Fruit fly (Drosophila melanogaster) whole organism, embryonic: ENCODE data around the gene CG4701.
"Not testable (repeated sequence)": the region's sequence is repeated elsewhere in the genome, so short reads cannot be mapped to it uniquely, and the experiment has no call there.

Source experiments
- CG15269 ChIP-seq: fragments of 200-800 bp; sonication (Bioruptor generic); optimal IDR thresholded peaks from 2 replicates; lab custom pipeline; 2018; ENCODE audit warnings: missing biosample characterization, mild to moderate bottlenecking, missing genetic modification characterization, moderate library complexity
- CG3407 ChIP-seq: fragments of 200-800 bp; sonication (Bioruptor generic); optimal IDR thresholded peaks from 2 replicates; lab custom pipeline; 2018; ENCODE audit warnings: missing biosample characterization, mild to moderate bottlenecking, missing genetic modification characterization
- CG6689 ChIP-seq: fragments of 200-800 bp; sonication (Bioruptor generic); IDR thresholded peaks from 2 replicates; pipeline ENCODE4 v1.3.6; 2022; ENCODE audit warnings: missing biosample characterization, missing genetic modification characterization
- ERR ChIP-seq: fragments of 200-800 bp; sonication (Bioruptor generic); optimal IDR thresholded peaks from 2 replicates; lab custom pipeline; 2016; ENCODE audit warnings: missing biosample characterization, missing genetic modification characterization
- Mrtf ChIP-seq: fragments of 200-800 bp; sonication (Bioruptor generic); IDR thresholded peaks from 3 replicates; pipeline ENCODE4 v1.3.6; 2022; ENCODE audit warnings: missing biosample characterization, missing genetic modification characterization
- esg ChIP-seq: fragments of 200-800 bp; sonication (Bioruptor generic); conservative IDR thresholded peaks from 2 replicates; pipeline ENCODE4 v1.3.6; 2022; ENCODE audit warnings: missing biosample characterization, missing genetic modification characterization
- eve ChIP-seq, 2 experiments: fragments of >200 bp; optimal IDR thresholded peaks; 2 replicates each; lab custom pipeline; 2017; ENCODE audit warnings: missing biosample characterization in 2 of 2, missing genetic modification characterization in 2 of 2
- inv ChIP-seq: fragments of 200-800 bp; sonication (Bioruptor generic); IDR thresholded peaks from 2 replicates; pipeline ENCODE4 v1.3.6; 2022; ENCODE audit warnings: missing biosample characterization, missing genetic modification characterization; ENCODE audit not compliant: partially characterized antibody

DNA sequence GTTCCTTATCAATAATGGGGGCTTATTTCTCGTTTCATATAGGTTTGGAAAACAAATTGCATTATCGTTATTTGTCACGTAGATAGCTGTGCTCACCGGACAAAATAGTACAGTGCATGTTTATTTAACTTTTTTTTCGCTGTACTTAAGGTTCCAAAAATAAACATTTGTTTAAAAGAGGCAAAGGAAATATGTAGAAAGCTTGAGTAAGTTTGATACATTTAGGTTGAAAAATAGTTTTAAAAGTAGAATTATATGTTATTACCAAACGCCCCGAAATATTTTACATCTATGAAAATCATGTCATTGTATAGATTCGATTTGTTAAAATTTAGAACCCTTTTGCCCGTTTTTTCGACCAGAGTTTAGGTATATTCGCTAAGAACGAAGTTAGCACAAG is 26.1 kb upstream of the CG4701 start, which contains the start of gene CG42585:
- TF ChIP-seq Mrtf (GFP tag; lab: Robert Waterston, UW); ERR; inv; esg (GFP tag; lab: Robert Waterston, UW); CG3407 (GFP tag; lab: Kevin White, UChicago); eve (GFP tag; optimal IDR thresholded peaks at IDR 0.05; lab: Kevin White, UChicago); CG6689 (GFP tag; lab: Robert Waterston, UW); CG15269: not testable (repeated sequence)
